Fruit fly (Drosophila melanogaster) whole organism, embryonic: ENCODE measurements around the gene Amacr.
A peak's percentile ranks its signal among the peaks of the same experiment; 100 is the strongest.

Experiments
- Asciz ChIP-seq: fragments of 200-800 bp; sonication (Bioruptor generic); optimal IDR thresholded peaks from 2 replicates; lab custom pipeline; 2017; ENCODE audit warnings: missing biosample characterization, mild to moderate bottlenecking, missing genetic modification characterization, missing genetic modification reagents
- Blimp-1 ChIP-seq: fragments of 200-800 bp; sonication (Bioruptor generic); optimal IDR thresholded peaks from 3 replicates; lab custom pipeline; 2018; ENCODE audit warnings: missing biosample characterization, missing genetic modification characterization, mild to moderate bottlenecking, moderate library complexity, missing genetic modification reagents
- CG10321 ChIP-seq: fragments of 200-800 bp; sonication (Bioruptor generic); IDR thresholded peaks from 2 replicates; pipeline ENCODE4 v1.3.6; 2022; ENCODE audit warnings: missing biosample characterization, missing genetic modification characterization
- CG11504 ChIP-seq: fragments of 200-800 bp; sonication (Bioruptor generic); optimal IDR thresholded peaks from 3 replicates; lab custom pipeline; 2019; ENCODE audit warnings: missing biosample characterization, mild to moderate bottlenecking, missing genetic modification characterization, moderate library complexity
- CG11560 ChIP-seq: fragments of 200-800 bp; sonication (Bioruptor generic); IDR thresholded peaks from 3 replicates; pipeline ENCODE4 v1.3.6; 2022; ENCODE audit warnings: missing biosample characterization, missing genetic modification characterization
- CG11695 ChIP-seq: fragments of 200-800 bp; sonication (Bioruptor generic); IDR thresholded peaks from 3 replicates; pipeline ENCODE4 v1.3.6; 2022; ENCODE audit warnings: missing biosample characterization, missing genetic modification characterization
- CG12769 ChIP-seq: fragments of 200-800 bp; sonication (Bioruptor generic); optimal IDR thresholded peaks from 2 replicates; lab custom pipeline; 2019; ENCODE audit warnings: missing biosample characterization, mild to moderate bottlenecking, missing genetic modification characterization, moderate library complexity
- CG13123 ChIP-seq: fragments of 200-800 bp; sonication (Bioruptor generic); optimal IDR thresholded peaks from 2 replicates; lab custom pipeline; 2016; ENCODE audit warnings: missing biosample characterization, missing genetic modification characterization
- CG14667 ChIP-seq: fragments of 200-800 bp; sonication (Bioruptor generic); IDR thresholded peaks from 2 replicates; pipeline ENCODE4 v1.3.6; 2022; ENCODE audit warnings: missing biosample characterization, missing genetic modification characterization
- CG14860 ChIP-seq: fragments of 200-800 bp; sonication (Bioruptor generic); IDR thresholded peaks from 3 replicates; pipeline ENCODE4 v1.3.6; 2022; ENCODE audit warnings: missing biosample characterization, missing genetic modification characterization; ENCODE audit not compliant: partially characterized antibody
- CG14965 ChIP-seq: fragments of 200-800 bp; sonication (Bioruptor generic); optimal IDR thresholded peaks from 2 replicates; lab custom pipeline; 2016; ENCODE audit warnings: missing biosample characterization, missing genetic modification characterization, borderline replicate concordance
- CG15011 ChIP-seq: fragments of 200-800 bp; sonication (Bioruptor generic); optimal IDR thresholded peaks from 3 replicates; lab custom pipeline; 2018; ENCODE audit warnings: missing biosample characterization, mild to moderate bottlenecking, missing genetic modification characterization
- CG15073 ChIP-seq: fragments of 200-800 bp; sonication (Bioruptor generic); optimal IDR thresholded peaks from 2 replicates; lab custom pipeline; 2016; ENCODE audit warnings: missing biosample characterization, missing genetic modification characterization
- CG33213 ChIP-seq: fragments of 200-800 bp; sonication (Bioruptor generic); optimal IDR thresholded peaks from 3 replicates; lab custom pipeline; 2016; ENCODE audit warnings: missing biosample characterization, missing genetic modification characterization
- CG34376 ChIP-seq: fragments of 200-800 bp; sonication (Bioruptor generic); optimal IDR thresholded peaks from 2 replicates; lab custom pipeline; 2018; ENCODE audit warnings: missing biosample characterization, mild to moderate bottlenecking, missing genetic modification characterization
- CG5245 ChIP-seq: fragments of 200-800 bp; sonication (Bioruptor generic); optimal IDR thresholded peaks from 3 replicates; lab custom pipeline; 2016; ENCODE audit warnings: missing biosample characterization, missing genetic modification characterization
- CG5953 ChIP-seq: fragments of 200-800 bp; sonication (Bioruptor generic); IDR thresholded peaks from 2 replicates; pipeline ENCODE4 v1.3.6; 2022; ENCODE audit warnings: missing biosample characterization, missing genetic modification characterization
- CG6175 ChIP-seq: fragments of 200-800 bp; sonication (Bioruptor generic); IDR thresholded peaks from 3 replicates; pipeline ENCODE4 v1.3.6; 2022; ENCODE audit warnings: missing biosample characterization, missing genetic modification characterization
- CG7271 ChIP-seq: fragments of 200-800 bp; sonication (Bioruptor generic); optimal IDR thresholded peaks from 2 replicates; lab custom pipeline; 2018; ENCODE audit warnings: missing biosample characterization, mild to moderate bottlenecking, missing genetic modification characterization, moderate library complexity
- CG8478 ChIP-seq: fragments of >200 bp; optimal IDR thresholded peaks from 2 replicates; lab custom pipeline; 2018
- CG9932 ChIP-seq: fragments of 200-800 bp; sonication (Bioruptor generic); IDR thresholded peaks from 2 replicates; pipeline ENCODE4 v1.3.6; 2022; ENCODE audit warnings: missing biosample characterization, missing genetic modification characterization
- Dp ChIP-seq: fragments of 200-800 bp; sonication (Bioruptor generic); optimal IDR thresholded peaks from 2 replicates; lab custom pipeline; 2018; ENCODE audit warnings: missing biosample characterization, mild to moderate bottlenecking, missing genetic modification characterization, moderate library complexity
- HHEX ChIP-seq: fragments of 200-800 bp; sonication (Bioruptor generic); optimal IDR thresholded peaks from 3 replicates; lab custom pipeline; 2017; ENCODE audit warnings: missing biosample characterization, mild to moderate bottlenecking, missing genetic modification characterization, missing genetic modification reagents
- HLH3B ChIP-seq: fragments of 200-800 bp; sonication (Bioruptor generic); IDR thresholded peaks from 2 replicates; pipeline ENCODE4 v1.3.6; 2022; ENCODE audit warnings: missing biosample characterization, missing genetic modification characterization
- HLH54F ChIP-seq: fragments of 200-800 bp; sonication (Bioruptor generic); optimal IDR thresholded peaks from 3 replicates; lab custom pipeline; 2016; ENCODE audit warnings: missing biosample characterization, missing genetic modification characterization
- Lpt ChIP-seq: fragments of >200 bp; optimal IDR thresholded peaks from 2 replicates; lab custom pipeline; 2018; ENCODE audit warnings: missing biosample characterization, missing genetic modification characterization
- Myb ChIP-seq: fragments of 200-800 bp; sonication (Bioruptor generic); optimal IDR thresholded peaks from 2 replicates; lab custom pipeline; 2016; ENCODE audit warnings: missing biosample characterization, missing genetic modification characterization
- Nf-YA ChIP-seq: fragments of 200-800 bp; sonication (Bioruptor generic); IDR thresholded peaks from 2 replicates; pipeline ENCODE4 v1.3.6; 2022; ENCODE audit warnings: missing biosample characterization, missing genetic modification characterization
- Oli ChIP-seq: fragments of 200-800 bp; sonication (Bioruptor generic); optimal IDR thresholded peaks from 2 replicates; lab custom pipeline; 2018; ENCODE audit warnings: missing biosample characterization, mild to moderate bottlenecking, missing genetic modification characterization, moderate library complexity
- Xbp1 ChIP-seq: fragments of 200-800 bp; sonication (Bioruptor generic); optimal IDR thresholded peaks from 3 replicates; lab custom pipeline; 2016; ENCODE audit warnings: missing biosample characterization, mild to moderate bottlenecking, missing genetic modification characterization
- chinmo ChIP-seq: fragments of 200-800 bp; sonication (Bioruptor generic); IDR thresholded peaks from 4 replicates; pipeline ENCODE4 v1.3.6; 2022; ENCODE audit warnings: missing biosample characterization, missing genetic modification characterization; ENCODE audit not compliant: partially characterized antibody
- chn ChIP-seq: fragments of 200-800 bp; sonication (Bioruptor generic); optimal IDR thresholded peaks from 2 replicates; lab custom pipeline; 2016; ENCODE audit warnings: missing biosample characterization, missing genetic modification characterization
- crol ChIP-seq: fragments of 200-800 bp; sonication (Bioruptor generic); IDR thresholded peaks from 2 replicates; pipeline ENCODE4 v1.3.6; 2022; ENCODE audit warnings: missing biosample characterization, missing genetic modification characterization
- dati ChIP-seq: fragments of 200-800 bp; sonication (Bioruptor generic); IDR thresholded peaks from 2 replicates; pipeline ENCODE4 v1.3.6; 2022; ENCODE audit warnings: missing biosample characterization, missing genetic modification characterization
- ems ChIP-seq: fragments of 200-800 bp; sonication (Bioruptor generic); optimal IDR thresholded peaks from 3 replicates; lab custom pipeline; 2016; ENCODE audit warnings: missing biosample characterization, missing genetic modification characterization
- esg ChIP-seq: fragments of 200-800 bp; sonication (Bioruptor generic); conservative IDR thresholded peaks from 2 replicates; pipeline ENCODE4 v1.3.6; 2022; ENCODE audit warnings: missing biosample characterization, missing genetic modification characterization
- fd102C ChIP-seq: fragments of 200-800 bp; sonication (Bioruptor generic); optimal IDR thresholded peaks from 2 replicates; lab custom pipeline; 2018; ENCODE audit warnings: missing biosample characterization, mild to moderate bottlenecking, missing genetic modification characterization, moderate library complexity
- fd64A ChIP-seq: fragments of 200-800 bp; sonication (Bioruptor generic); optimal IDR thresholded peaks from 3 replicates; lab custom pipeline; 2018; ENCODE audit warnings: missing biosample characterization, mild to moderate bottlenecking, missing genetic modification characterization
- ftz-f1 ChIP-seq: fragments of 200-800 bp; sonication (Bioruptor generic); optimal IDR thresholded peaks from 2 replicates; lab custom pipeline; 2016; ENCODE audit warnings: missing biosample characterization, missing genetic modification characterization
- her ChIP-seq: fragments of 200-800 bp; sonication (Bioruptor generic); optimal IDR thresholded peaks from 2 replicates; lab custom pipeline; 2016; ENCODE audit warnings: missing biosample characterization, missing genetic modification characterization
- lola ChIP-seq, 3 experiments: fragments of >200 bp in 2 of 3; fragments of 200-800 bp in 1 of 3; sonication (Bioruptor generic) in 1 of 3; optimal IDR thresholded peaks; 2 replicates each; lab custom pipeline; 2017 to 2019; ENCODE audit warnings: missing biosample characterization in 3 of 3, missing genetic modification characterization in 3 of 3, mild to moderate bottlenecking in 1 of 3, moderate library complexity in 1 of 3
- prd ChIP-seq, 3 experiments: fragments of >200 bp in 2 of 3; fragments of 200-800 bp in 1 of 3; sonication (Bioruptor generic) in 1 of 3; optimal IDR thresholded peaks in 2 of 3; IDR thresholded peaks in 1 of 3; 2 replicates in 2 of 3; 3 replicates in 1 of 3; pipeline versions ENCODE4 v1.3.6 to Lab custom; 2017 to 2022; ENCODE audit warnings: missing biosample characterization in 1 of 3, missing genetic modification characterization in 1 of 3
- pros ChIP-seq: fragments of 200-800 bp; sonication (Bioruptor generic); optimal IDR thresholded peaks from 3 replicates; lab custom pipeline; 2019; ENCODE audit warnings: missing biosample characterization, mild to moderate bottlenecking, missing genetic modification characterization, moderate library complexity
- ro ChIP-seq: fragments of 200-800 bp; sonication (Bioruptor generic); IDR thresholded peaks from 2 replicates; pipeline ENCODE4 v1.3.6; 2022; ENCODE audit warnings: missing biosample characterization, missing genetic modification characterization
- row ChIP-seq: fragments of 200-800 bp; sonication (Bioruptor generic); IDR thresholded peaks from 3 replicates; pipeline ENCODE4 v1.3.6; 2022; ENCODE audit warnings: missing biosample characterization, missing genetic modification characterization
- sc ChIP-seq, 3 experiments: fragments of >200 bp in 2 of 3; fragments of 200-800 bp in 1 of 3; sonication (Bioruptor generic) in 1 of 3; optimal IDR thresholded peaks; 2 replicates in 2 of 3; 3 replicates in 1 of 3; lab custom pipeline; 2017; ENCODE audit warnings: mild to moderate bottlenecking in 1 of 3, missing biosample characterization in 1 of 3, missing genetic modification characterization in 1 of 3, missing genetic modification reagents in 1 of 3
- slbo ChIP-seq: fragments of 200-800 bp; sonication (Bioruptor generic); IDR thresholded peaks from 2 replicates; pipeline ENCODE4 v1.3.6; 2022; ENCODE audit warnings: missing biosample characterization, missing genetic modification characterization
- sr ChIP-seq: fragments of 200-800 bp; sonication (Bioruptor generic); IDR thresholded peaks from 3 replicates; pipeline ENCODE4 v1.3.6; 2022; ENCODE audit warnings: missing biosample characterization, missing genetic modification characterization
- tna ChIP-seq: fragments of 200-800 bp; sonication (Bioruptor generic); IDR thresholded peaks from 2 replicates; pipeline ENCODE4 v1.3.6; 2022; ENCODE audit warnings: missing biosample characterization, missing genetic modification characterization; ENCODE audit not compliant: partially characterized antibody
- twi ChIP-seq: fragments of 200-800 bp; optimal IDR thresholded peaks from 2 replicates; lab custom pipeline; 2019; ENCODE audit warnings: missing biosample characterization, mild to moderate bottlenecking, missing genetic modification characterization, moderate library complexity

The Amacr gene

DNA sequence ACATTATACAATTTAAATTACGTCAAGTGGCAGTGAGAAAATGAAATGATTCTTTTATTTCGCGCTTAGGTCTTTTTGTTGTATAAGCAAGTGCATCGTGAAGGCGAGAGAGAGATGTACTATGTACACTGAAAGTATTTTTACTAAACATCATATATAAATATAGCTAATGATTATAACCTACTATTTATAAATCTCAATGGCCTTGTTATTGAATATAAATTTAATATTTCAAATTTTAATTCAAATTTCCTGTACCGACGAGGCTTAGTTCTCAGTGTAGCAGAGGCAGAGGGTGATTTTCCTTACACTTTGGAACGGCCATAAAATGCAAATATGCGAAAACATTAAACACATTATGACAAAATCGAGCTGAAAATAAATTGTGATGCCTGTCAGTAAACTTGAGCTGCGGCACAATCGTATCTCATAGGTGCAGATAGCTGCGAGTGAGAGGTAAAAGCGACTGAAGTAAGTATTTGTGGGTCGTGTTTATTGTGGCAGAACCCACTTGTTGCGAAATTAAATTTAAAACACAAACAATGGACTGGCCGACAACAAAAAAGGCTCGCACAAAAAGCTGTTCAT lies 9.9 kb upstream of the Amacr start (continued):
- TF ChIP-seq Nf-YA (GFP tag; lab: Robert Waterston, UW) (no peak), fd102C (no peak), crol (no peak), Asciz (GFP tag; lab: Kevin White, UChicago) (no peak), chinmo (no peak), Blimp-1 (no peak), CG13123 (no peak), CG15011 (GFP tag; lab: Kevin White, UChicago) (no peak), CG11504 (tag; lab: Kevin White, UChicago) (no peak), CG15073 (GFP tag; lab: Kevin White, UChicago) (no peak), Xbp1 (GFP tag; lab: Kevin White, UChicago) (peak; percentile 40), sc (optimal IDR thresholded peaks at IDR 0.05; lab: Kevin White, UChicago) (no peak), sc (GFP tag; optimal IDR thresholded peaks at IDR 0.05; lab: Kevin White, UChicago) (no peak), Lpt (GFP tag; lab: Kevin White, UChicago) (no peak), CG14860 (GFP tag; lab: Robert Waterston, UW) (no peak), Myb (GFP tag; lab: Kevin White, UChicago) (no peak), twi (no peak), CG10321 (GFP tag; lab: Robert Waterston, UW) (no peak), lola (GFP tag; optimal IDR thresholded peaks at IDR 0.05; lab: Kevin White, UChicago) (peak in 1 of 3 experiments; percentile 39), CG11695 (GFP tag; lab: Robert Waterston, UW) (peak; percentile 50; the same call in 2 of the 3 replicates), prd (optimal IDR thresholded peaks at IDR 0.05; lab: Kevin White, UChicago) (no peak), prd (GFP tag; IDR thresholded peaks at IDR 0.05; lab: Robert Waterston, UW) (peak; percentile 56; the same call in 1 of the 3 replicates), chn (GFP tag; lab: Kevin White, UChicago) (no peak), CG6175 (GFP tag; lab: Robert Waterston, UW) (no peak), Oli (tag; lab: Kevin White, UChicago) (peak; percentile 50), HLH54F (GFP tag; lab: Kevin White, UChicago) (no peak), ems (GFP tag; lab: Kevin White, UChicago) (no peak), HLH3B (GFP tag; lab: Robert Waterston, UW) (0 out of 2 replicates have a peak, but pooled peaks have one; percentile 16), esg (GFP tag; lab: Robert Waterston, UW) (peak; percentile 46), CG9932 (peak; percentile 41), CG14965 (GFP tag; lab: Kevin White, UChicago) (no peak), ftz-f1 (no peak), slbo (GFP tag; lab: Robert Waterston, UW) (peak; percentile 53), CG12769 (no peak), pros (GFP tag; lab: Kevin White, UChicago) (no peak), CG5245 (GFP tag; lab: Kevin White, UChicago) (peak; percentile 17), tna (GFP tag; lab: Robert Waterston, UW) (no peak), her (GFP tag; lab: Kevin White, UChicago) (no peak), CG8478 (no peak), Dp (GFP tag; lab: Kevin White, UChicago) (no peak), CG7271 (tag; lab: Kevin White, UChicago) (peak; percentile 50), ro (GFP tag; lab: Robert Waterston, UW) (no peak), HHEX (GFP tag; lab: Kevin White, UChicago) (no peak), fd64A (GFP tag; lab: Kevin White, UChicago) (no peak), CG33213 (GFP tag; lab: Kevin White, UChicago) (no peak), sr (no peak), dati (GFP tag; lab: Robert Waterston, UW) (no peak), row (GFP tag; lab: Robert Waterston, UW) (peak; percentile 67), CG5953 (GFP tag; lab: Robert Waterston, UW) (no peak), CG11560 (no peak), CG34376 (GFP tag; lab: Kevin White, UChicago) (no peak), CG14667 (GFP tag; lab: Robert Waterston, UW) (no peak)
